Fruit fly (Drosophila melanogaster) whole organism, embryonic: ENCODE data around the gene CG13690.

Source experiments
- Atf-2 ChIP-seq: fragments of 200-800 bp; sonication (Bioruptor generic); optimal IDR thresholded peaks from 2 replicates; lab custom pipeline; 2016; ENCODE audit warnings: missing biosample characterization, missing genetic modification characterization
- BEAF-32 ChIP-seq: fragments of 200-800 bp; sonication (Bioruptor generic); optimal IDR thresholded peaks from 3 replicates; lab custom pipeline; 2017; ENCODE audit warnings: missing biosample characterization, missing genetic modification characterization, mild to moderate bottlenecking, moderate library complexity, missing genetic modification reagents
- Bteb2 ChIP-seq: fragments of 200-800 bp; sonication (Bioruptor generic); optimal IDR thresholded peaks from 2 replicates; lab custom pipeline; 2016; ENCODE audit warnings: missing biosample characterization, missing genetic modification characterization
- C15 ChIP-seq: fragments of 200-800 bp; sonication (Bioruptor generic); IDR thresholded peaks from 3 replicates; pipeline ENCODE4 v1.3.6; 2022; ENCODE audit warnings: missing biosample characterization, missing genetic modification characterization
- CG11456 ChIP-seq: fragments of 200-800 bp; sonication (Bioruptor generic); IDR thresholded peaks from 3 replicates; pipeline ENCODE4 v1.3.6; 2022; ENCODE audit warnings: missing biosample characterization, missing genetic modification characterization
- CG12744 ChIP-seq: fragments of 200-800 bp; sonication (Bioruptor generic); optimal IDR thresholded peaks from 2 replicates; lab custom pipeline; 2016; ENCODE audit warnings: missing biosample characterization, missing genetic modification characterization
- CG14050 ChIP-seq: fragments of 200-800 bp; sonication (Bioruptor generic); IDR thresholded peaks from 3 replicates; pipeline ENCODE4 v1.3.6; 2022; ENCODE audit warnings: missing biosample characterization, missing genetic modification characterization
- CG14441 ChIP-seq: fragments of 200-800 bp; sonication (Bioruptor generic); IDR thresholded peaks from 2 replicates; pipeline ENCODE4 v1.3.6; 2022; ENCODE audit warnings: missing biosample characterization, missing genetic modification characterization
- CG14860 ChIP-seq: fragments of 200-800 bp; sonication (Bioruptor generic); IDR thresholded peaks from 3 replicates; pipeline ENCODE4 v1.3.6; 2022; ENCODE audit warnings: missing biosample characterization, missing genetic modification characterization; ENCODE audit not compliant: partially characterized antibody
- CG15601 ChIP-seq: fragments of 200-800 bp; sonication (Bioruptor generic); optimal IDR thresholded peaks from 3 replicates; lab custom pipeline; 2019; ENCODE audit warnings: missing biosample characterization, mild to moderate bottlenecking, missing genetic modification characterization, moderate library complexity
- CG1603 ChIP-seq: fragments of 200-800 bp; sonication (Bioruptor generic); optimal IDR thresholded peaks from 2 replicates; lab custom pipeline; 2019; ENCODE audit warnings: missing biosample characterization, mild to moderate bottlenecking, missing genetic modification characterization, moderate library complexity
- CG1647 ChIP-seq: fragments of 200-800 bp; sonication (Bioruptor generic); optimal IDR thresholded peaks from 3 replicates; lab custom pipeline; 2016; ENCODE audit warnings: missing biosample characterization, missing genetic modification characterization
- CG17361 ChIP-seq: fragments of 200-800 bp; sonication (Bioruptor generic); IDR thresholded peaks from 3 replicates; pipeline ENCODE4 v1.3.6; 2022; ENCODE audit warnings: missing biosample characterization, missing genetic modification characterization
- CG33557 ChIP-seq: fragments of 200-800 bp; sonication (Bioruptor generic); optimal IDR thresholded peaks from 2 replicates; lab custom pipeline; 2019; ENCODE audit warnings: missing biosample characterization, mild to moderate bottlenecking, missing genetic modification characterization, moderate library complexity
- CG34422 ChIP-seq: fragments of 200-800 bp; sonication (Bioruptor generic); IDR thresholded peaks from 3 replicates; pipeline ENCODE4 v1.3.6; 2022; ENCODE audit warnings: missing biosample characterization, missing genetic modification characterization
- CG3838 ChIP-seq: fragments of 200-800 bp; sonication (Bioruptor generic); optimal IDR thresholded peaks from 3 replicates; lab custom pipeline; 2016; ENCODE audit warnings: missing biosample characterization, missing genetic modification characterization
- CG4328 ChIP-seq: fragments of 200-800 bp; sonication (Bioruptor generic); optimal IDR thresholded peaks from 3 replicates; lab custom pipeline; 2017; ENCODE audit warnings: missing biosample characterization, missing genetic modification reagents, missing genetic modification characterization
- CG4707 ChIP-seq: fragments of 200-800 bp; sonication (Bioruptor generic); optimal IDR thresholded peaks from 2 replicates; lab custom pipeline; 2018; ENCODE audit warnings: missing biosample characterization, mild to moderate bottlenecking, missing genetic modification characterization, moderate library complexity
- CG4854 ChIP-seq: fragments of 200-800 bp; sonication (Bioruptor generic); optimal IDR thresholded peaks from 2 replicates; lab custom pipeline; 2016; ENCODE audit warnings: missing biosample characterization, missing genetic modification characterization, inconsistent platforms
- CG5180 ChIP-seq: fragments of 200-800 bp; sonication (Bioruptor generic); optimal IDR thresholded peaks from 3 replicates; lab custom pipeline; 2017; ENCODE audit warnings: missing biosample characterization, missing genetic modification characterization, mild to moderate bottlenecking, moderate library complexity, missing genetic modification reagents
- CG5953 ChIP-seq: fragments of 200-800 bp; sonication (Bioruptor generic); IDR thresholded peaks from 2 replicates; pipeline ENCODE4 v1.3.6; 2022; ENCODE audit warnings: missing biosample characterization, missing genetic modification characterization
- CG7372 ChIP-seq: fragments of 200-800 bp; sonication (Bioruptor generic); IDR thresholded peaks from 2 replicates; pipeline ENCODE4 v1.3.6; 2022; ENCODE audit warnings: missing biosample characterization, missing genetic modification characterization
- CG8478 ChIP-seq: fragments of >200 bp; optimal IDR thresholded peaks from 2 replicates; lab custom pipeline; 2018
- CG9876 ChIP-seq: fragments of 200-800 bp; sonication (Bioruptor generic); optimal IDR thresholded peaks from 2 replicates; lab custom pipeline; 2016; ENCODE audit warnings: missing biosample characterization, missing genetic modification characterization
- D ChIP-seq, 2 experiments: fragments of 200-800 bp in 1 of 2; fragments of >200 bp in 1 of 2; sonication (Bioruptor generic) in 1 of 2; optimal IDR thresholded peaks; 2 replicates in 1 of 2; 3 replicates in 1 of 2; lab custom pipeline; 2017; ENCODE audit warnings: mild to moderate bottlenecking in 1 of 2, missing biosample characterization in 1 of 2, missing genetic modification characterization in 1 of 2, missing genetic modification reagents in 1 of 2
- Doc2 ChIP-seq: fragments of 200-800 bp; sonication (Bioruptor generic); IDR thresholded peaks from 2 replicates; pipeline ENCODE4 v1.3.6; 2022; ENCODE audit warnings: missing biosample characterization, missing genetic modification characterization
- Dp ChIP-seq: fragments of 200-800 bp; sonication (Bioruptor generic); optimal IDR thresholded peaks from 2 replicates; lab custom pipeline; 2018; ENCODE audit warnings: missing biosample characterization, mild to moderate bottlenecking, missing genetic modification characterization, moderate library complexity
- Ets97D ChIP-seq: fragments of 200-800 bp; sonication (Bioruptor generic); optimal IDR thresholded peaks from 3 replicates; lab custom pipeline; 2016; ENCODE audit warnings: missing biosample characterization, missing genetic modification characterization
- H15 ChIP-seq: fragments of 200-800 bp; sonication (Bioruptor generic); IDR thresholded peaks from 3 replicates; pipeline ENCODE4 v1.3.6; 2022; ENCODE audit warnings: missing biosample characterization, missing genetic modification characterization
- MTF-1 ChIP-seq: fragments of 200-800 bp; sonication (Bioruptor generic); optimal IDR thresholded peaks from 2 replicates; lab custom pipeline; 2018; ENCODE audit warnings: missing biosample characterization, mild to moderate bottlenecking, missing genetic modification characterization, borderline replicate concordance
- Pdp1 ChIP-seq, 2 experiments: fragments of 200-800 bp; sonication (Bioruptor generic); optimal IDR thresholded peaks; 3 replicates each; lab custom pipeline; 2016; ENCODE audit warnings: missing biosample characterization in 2 of 2, missing genetic modification characterization in 2 of 2, mild to moderate bottlenecking in 1 of 2, moderate library complexity in 1 of 2
- Xrp1 ChIP-seq: fragments of 200-800 bp; sonication (Bioruptor generic); IDR thresholded peaks from 2 replicates; pipeline ENCODE4 v1.3.6; 2022; ENCODE audit warnings: missing biosample characterization, missing genetic modification characterization
- aop ChIP-seq: fragments of 200-800 bp; sonication (Bioruptor generic); IDR thresholded peaks from 2 replicates; pipeline ENCODE4 v1.3.6; 2022; ENCODE audit warnings: missing biosample characterization, missing genetic modification characterization
- ase ChIP-seq: fragments of 200-800 bp; sonication (Bioruptor generic); IDR thresholded peaks from 3 replicates; pipeline ENCODE4 v1.3.6; 2022; ENCODE audit warnings: missing biosample characterization, missing genetic modification characterization
- corto ChIP-seq: fragments of 200-800 bp; sonication (Bioruptor generic); optimal IDR thresholded peaks from 2 replicates; lab custom pipeline; 2016; ENCODE audit warnings: missing biosample characterization, mild to moderate bottlenecking, missing genetic modification characterization, moderate library complexity
- dmrt11E ChIP-seq: fragments of 200-800 bp; sonication (Bioruptor generic); optimal IDR thresholded peaks from 3 replicates; lab custom pipeline; 2018; ENCODE audit warnings: missing biosample characterization, mild to moderate bottlenecking, missing genetic modification characterization, moderate library complexity
- fd102C ChIP-seq: fragments of 200-800 bp; sonication (Bioruptor generic); optimal IDR thresholded peaks from 2 replicates; lab custom pipeline; 2018; ENCODE audit warnings: missing biosample characterization, mild to moderate bottlenecking, missing genetic modification characterization, moderate library complexity
- fd96Cb ChIP-seq: fragments of 200-800 bp; sonication (Bioruptor generic); optimal IDR thresholded peaks from 2 replicates; lab custom pipeline; 2018; ENCODE audit warnings: missing biosample characterization, mild to moderate bottlenecking, missing genetic modification characterization, moderate library complexity
- gcm ChIP-seq: fragments of 200-800 bp; sonication (Bioruptor generic); optimal IDR thresholded peaks from 2 replicates; lab custom pipeline; 2019; ENCODE audit warnings: missing biosample characterization, mild to moderate bottlenecking, missing genetic modification characterization, moderate library complexity
- gem ChIP-seq: fragments of 200-800 bp; sonication (Bioruptor generic); optimal IDR thresholded peaks from 2 replicates; lab custom pipeline; 2019; ENCODE audit warnings: missing biosample characterization, mild to moderate bottlenecking, missing genetic modification characterization, moderate library complexity
- gsb ChIP-seq: fragments of 200-800 bp; sonication (Bioruptor generic); IDR thresholded peaks from 2 replicates; pipeline ENCODE4 v1.3.6; 2022; ENCODE audit warnings: missing biosample characterization, missing genetic modification characterization
- gsb-n ChIP-seq: fragments of 200-800 bp; sonication (Bioruptor generic); optimal IDR thresholded peaks from 3 replicates; lab custom pipeline; 2018; ENCODE audit warnings: missing biosample characterization, mild to moderate bottlenecking, missing genetic modification characterization
- kay ChIP-seq: fragments of 200-800 bp; sonication (Bioruptor generic); optimal IDR thresholded peaks from 2 replicates; lab custom pipeline; 2016; ENCODE audit warnings: missing biosample characterization, missing genetic modification characterization
- lola ChIP-seq, 3 experiments: fragments of >200 bp in 2 of 3; fragments of 200-800 bp in 1 of 3; sonication (Bioruptor generic) in 1 of 3; optimal IDR thresholded peaks; 2 replicates each; lab custom pipeline; 2017 to 2019; ENCODE audit warnings: missing biosample characterization in 3 of 3, missing genetic modification characterization in 3 of 3, mild to moderate bottlenecking in 1 of 3, moderate library complexity in 1 of 3
- mirr ChIP-seq: fragments of 200-800 bp; sonication (Bioruptor generic); optimal IDR thresholded peaks from 3 replicates; lab custom pipeline; 2018; ENCODE audit warnings: missing biosample characterization, mild to moderate bottlenecking, missing genetic modification characterization
- ranshi ChIP-seq: fragments of 200-800 bp; sonication (Bioruptor generic); IDR thresholded peaks from 2 replicates; pipeline ENCODE4 v1.3.6; 2022; ENCODE audit warnings: missing biosample characterization, missing genetic modification characterization
- rib ChIP-seq: fragments of 200-800 bp; sonication (Bioruptor generic); IDR thresholded peaks from 2 replicates; pipeline ENCODE4 v1.3.6; 2022; ENCODE audit warnings: missing biosample characterization, missing genetic modification characterization
- seq ChIP-seq: fragments of 200-800 bp; sonication (Bioruptor generic); IDR thresholded peaks from 2 replicates; pipeline ENCODE4 v1.3.6; 2022; ENCODE audit warnings: missing biosample characterization, missing genetic modification characterization
- tll ChIP-seq, 2 experiments: fragments of 200-800 bp in 1 of 2; fragments of >200 bp in 1 of 2; sonication (Bioruptor generic) in 1 of 2; optimal IDR thresholded peaks; 2 replicates each; lab custom pipeline; 2017 to 2019; ENCODE audit warnings: missing biosample characterization in 2 of 2, missing genetic modification characterization in 2 of 2, mild to moderate bottlenecking in 1 of 2, moderate library complexity in 1 of 2
- ttk ChIP-seq: fragments of 200-800 bp; sonication (Bioruptor generic); IDR thresholded peaks from 2 replicates; pipeline ENCODE4 v2.1.2; 2022; ENCODE audit warnings: missing biosample characterization, missing genetic modification characterization
- zfh2 ChIP-seq: fragments of 200-800 bp; sonication (Bioruptor generic); optimal IDR thresholded peaks from 2 replicates; lab custom pipeline; 2016; ENCODE audit warnings: missing biosample characterization, missing genetic modification characterization

CG13690 gene

DNA sequence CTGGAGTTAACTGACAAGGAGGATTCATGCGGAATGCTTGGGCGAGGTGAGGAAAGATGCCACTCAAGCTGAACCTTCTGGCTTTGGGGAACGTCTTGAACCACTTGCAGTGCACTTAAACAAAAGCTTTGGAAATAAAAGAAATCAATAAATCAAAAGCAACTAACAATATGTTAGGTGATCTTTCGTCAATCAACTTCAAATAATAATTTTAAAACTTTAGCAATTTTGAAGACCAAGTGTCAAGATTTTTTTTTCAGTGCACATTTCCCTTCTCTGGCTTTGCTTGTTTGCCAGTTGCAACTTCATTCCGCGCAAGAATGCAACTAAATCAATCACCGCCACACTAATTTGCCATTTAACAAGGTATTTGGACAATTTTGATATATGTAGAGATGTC, 36.6 kb downstream of the CG13690 start (continued):
- TF ChIP-seq H15 (GFP tag; lab: Robert Waterston, UW), result no peak
- TF ChIP-seq BEAF-32 (GFP tag; lab: Kevin White, UChicago), result no peak
- no peak for TF ChIP-seq ttk
- TF ChIP-seq gsb-n (tag; lab: Kevin White, UChicago), result no peak
- TF ChIP-seq gsb, result no peak
- TF ChIP-seq CG11456 (GFP tag; lab: Robert Waterston, UW), result no peak
- no peak for TF ChIP-seq CG17361 (GFP tag; lab: Robert Waterston, UW)
- TF ChIP-seq CG14860 (GFP tag; lab: Robert Waterston, UW), result no peak
- no peak for TF ChIP-seq fd96Cb (tag; lab: Kevin White, UChicago)
- TF ChIP-seq CG14441 (GFP tag; lab: Robert Waterston, UW), result no peak
- no peak for TF ChIP-seq CG4328 (GFP tag; lab: Kevin White, UChicago)
- TF ChIP-seq CG1603 (tag; lab: Kevin White, UChicago), result peak; percentile 4
- no peak for TF ChIP-seq CG33557 (GFP tag; lab: Kevin White, UChicago)
- no peak for TF ChIP-seq CG4707
- no peak for TF ChIP-seq Pdp1 (GFP tag; optimal IDR thresholded peaks at IDR 0.05; lab: Kevin White, UChicago)
- no peak for TF ChIP-seq Ets97D
- TF ChIP-seq Xrp1 (GFP tag; lab: Robert Waterston, UW), result peak; percentile 35; the same call in 1 of the 2 replicates
- TF ChIP-seq seq, result no peak
- no peak for TF ChIP-seq CG15601 (tag; lab: Kevin White, UChicago)
- TF ChIP-seq dmrt11E (tag; lab: Kevin White, UChicago), result peak; percentile 40
- TF ChIP-seq Bteb2 (GFP tag; lab: Kevin White, UChicago), result no peak
- TF ChIP-seq MTF-1 (GFP tag; lab: Kevin White, UChicago), result no peak
- TF ChIP-seq D (optimal IDR thresholded peaks at IDR 0.05; lab: Kevin White, UChicago), result no peak
- TF ChIP-seq D (GFP tag; optimal IDR thresholded peaks at IDR 0.05; lab: Kevin White, UChicago), result no peak
- TF ChIP-seq corto (GFP tag; lab: Kevin White, UChicago), result peak; percentile 9
- no peak for TF ChIP-seq tll (GFP tag; optimal IDR thresholded peaks at IDR 0.05; lab: Kevin White, UChicago)
- TF ChIP-seq Doc2 (GFP tag; lab: Robert Waterston, UW), result no peak
- no peak for TF ChIP-seq kay
- TF ChIP-seq gem (tag; lab: Kevin White, UChicago), result peak; percentile 45
- no peak for TF ChIP-seq ranshi
- no peak for TF ChIP-seq ase
- no peak for TF ChIP-seq gcm
- no peak for TF ChIP-seq CG1647 (GFP tag; lab: Kevin White, UChicago)
- no peak for TF ChIP-seq CG8478 (lab: Kevin White, UChicago)
- TF ChIP-seq CG12744 (GFP tag; lab: Kevin White, UChicago), result no peak
- no peak for TF ChIP-seq CG3838 (GFP tag; lab: Kevin White, UChicago)
- TF ChIP-seq CG34422, result no peak
- no peak for TF ChIP-seq CG4854 (GFP tag; lab: Kevin White, UChicago)
- no peak for TF ChIP-seq zfh2
- TF ChIP-seq lola (GFP tag; optimal IDR thresholded peaks at IDR 0.05; lab: Kevin White, UChicago), result no peak
- TF ChIP-seq CG5953 (GFP tag; lab: Robert Waterston, UW), result no peak
- no peak for TF ChIP-seq aop (GFP tag; lab: Robert Waterston, UW)
- TF ChIP-seq CG9876 (GFP tag; lab: Kevin White, UChicago), result no peak
- TF ChIP-seq Atf-2 (GFP tag; lab: Kevin White, UChicago), result no peak
- TF ChIP-seq mirr (GFP tag; lab: Kevin White, UChicago), result no peak
- TF ChIP-seq CG14050 (GFP tag; lab: Robert Waterston, UW), result no peak
- no peak for TF ChIP-seq CG7372 (GFP tag; lab: Robert Waterston, UW)
- TF ChIP-seq C15 (GFP tag; lab: Robert Waterston, UW), result no peak
- no peak for TF ChIP-seq CG5180 (GFP tag; lab: Kevin White, UChicago)
- no peak for TF ChIP-seq fd102C (GFP tag; lab: Kevin White, UChicago)
- TF ChIP-seq rib (GFP tag; lab: Robert Waterston, UW), result no peak
- TF ChIP-seq Dp (GFP tag; lab: Kevin White, UChicago), result no peak
